Fruit fly (Drosophila melanogaster) whole organism, embryonic: ENCODE results near the gene cu.
A peak's percentile ranks its signal among the peaks of the same experiment; 100 is the strongest.

Experiments
- Awh ChIP-seq: fragments of 200-800 bp; sonication (Bioruptor generic); IDR thresholded peaks from 2 replicates; pipeline ENCODE4, ENCODE4 v1.3.6; 2022; ENCODE audit warnings: missing biosample characterization, missing genetic modification characterization
- Bdp1 ChIP-seq: fragments of 200-800 bp; sonication (Bioruptor generic); optimal IDR thresholded peaks from 3 replicates; lab custom pipeline; 2016; ENCODE audit warnings: missing biosample characterization, missing genetic modification characterization
- CG10209 ChIP-seq: fragments of 200-800 bp; sonication (Bioruptor generic); optimal IDR thresholded peaks from 3 replicates; lab custom pipeline; 2017; ENCODE audit warnings: missing biosample characterization, mild to moderate bottlenecking, missing genetic modification characterization, missing genetic modification reagents
- CG10462 ChIP-seq: fragments of 200-800 bp; sonication (Bioruptor generic); optimal IDR thresholded peaks from 2 replicates; lab custom pipeline; 2016; ENCODE audit warnings: missing biosample characterization, missing genetic modification characterization
- CG11247 ChIP-seq: fragments of 200-800 bp; sonication (Bioruptor generic); IDR thresholded peaks from 2 replicates; pipeline ENCODE4 v1.3.6; 2022; ENCODE audit warnings: missing biosample characterization, missing genetic modification characterization
- CG12155 ChIP-seq: fragments of 200-800 bp; sonication (Bioruptor generic); optimal IDR thresholded peaks from 3 replicates; lab custom pipeline; 2016; ENCODE audit warnings: missing biosample characterization, missing genetic modification characterization
- CG12236 ChIP-seq: fragments of 200-800 bp; sonication (Bioruptor generic); optimal IDR thresholded peaks from 2 replicates; lab custom pipeline; 2016; ENCODE audit warnings: missing biosample characterization, missing genetic modification characterization
- CG12391 ChIP-seq: fragments of 200-800 bp; sonication (Bioruptor generic); optimal IDR thresholded peaks from 3 replicates; lab custom pipeline; 2018; ENCODE audit warnings: missing biosample characterization, mild to moderate bottlenecking, missing genetic modification characterization, moderate library complexity
- CG12769 ChIP-seq: fragments of 200-800 bp; sonication (Bioruptor generic); optimal IDR thresholded peaks from 2 replicates; lab custom pipeline; 2019; ENCODE audit warnings: missing biosample characterization, mild to moderate bottlenecking, missing genetic modification characterization, moderate library complexity
- CG1602 ChIP-seq: fragments of 200-800 bp; sonication (Bioruptor generic); optimal IDR thresholded peaks from 3 replicates; lab custom pipeline; 2016; ENCODE audit warnings: missing biosample characterization, missing genetic modification characterization
- CG32767 ChIP-seq: fragments of 200-800 bp; sonication (Bioruptor generic); IDR thresholded peaks from 2 replicates; pipeline ENCODE4 v1.3.6; 2022; ENCODE audit warnings: missing biosample characterization, missing genetic modification characterization
- CG33213 ChIP-seq: fragments of 200-800 bp; sonication (Bioruptor generic); optimal IDR thresholded peaks from 3 replicates; lab custom pipeline; 2016; ENCODE audit warnings: missing biosample characterization, missing genetic modification characterization
- CG4820 ChIP-seq: fragments of 200-800 bp; sonication (Bioruptor generic); optimal IDR thresholded peaks from 3 replicates; lab custom pipeline; 2016; ENCODE audit warnings: missing biosample characterization, missing genetic modification characterization
- CG7271 ChIP-seq: fragments of 200-800 bp; sonication (Bioruptor generic); optimal IDR thresholded peaks from 2 replicates; lab custom pipeline; 2018; ENCODE audit warnings: missing biosample characterization, mild to moderate bottlenecking, missing genetic modification characterization, moderate library complexity
- CG9609 ChIP-seq: fragments of 200-800 bp; sonication (Bioruptor generic); optimal IDR thresholded peaks from 3 replicates; lab custom pipeline; 2016; ENCODE audit warnings: missing biosample characterization, missing genetic modification characterization
- D ChIP-seq, 2 experiments: fragments of 200-800 bp in 1 of 2; fragments of >200 bp in 1 of 2; sonication (Bioruptor generic) in 1 of 2; optimal IDR thresholded peaks; 2 replicates in 1 of 2; 3 replicates in 1 of 2; lab custom pipeline; 2017; ENCODE audit warnings: mild to moderate bottlenecking in 1 of 2, missing biosample characterization in 1 of 2, missing genetic modification characterization in 1 of 2, missing genetic modification reagents in 1 of 2
- Deaf1 ChIP-seq: fragments of 200-800 bp; optimal IDR thresholded peaks from 3 replicates; lab custom pipeline; 2019; ENCODE audit warnings: missing biosample characterization, mild to moderate bottlenecking, missing genetic modification characterization, moderate library complexity
- Doc3 ChIP-seq: fragments of 200-800 bp; sonication (Bioruptor generic); IDR thresholded peaks from 3 replicates; pipeline ENCODE4 v1.3.6; 2022; ENCODE audit warnings: missing biosample characterization, missing genetic modification characterization; ENCODE audit not compliant: partially characterized antibody
- Elba2 ChIP-seq: fragments of 200-800 bp; sonication (Bioruptor generic); optimal IDR thresholded peaks from 3 replicates; lab custom pipeline; 2016; ENCODE audit warnings: missing biosample characterization, missing genetic modification characterization
- Gsc ChIP-seq: fragments of 200-800 bp; sonication (Bioruptor generic); IDR thresholded peaks from 2 replicates; pipeline ENCODE4 v1.3.6; 2022; ENCODE audit warnings: missing biosample characterization, missing genetic modification characterization
- HHEX ChIP-seq: fragments of 200-800 bp; sonication (Bioruptor generic); optimal IDR thresholded peaks from 3 replicates; lab custom pipeline; 2017; ENCODE audit warnings: missing biosample characterization, mild to moderate bottlenecking, missing genetic modification characterization, missing genetic modification reagents
- HLH3B ChIP-seq: fragments of 200-800 bp; sonication (Bioruptor generic); IDR thresholded peaks from 2 replicates; pipeline ENCODE4 v1.3.6; 2022; ENCODE audit warnings: missing biosample characterization, missing genetic modification characterization
- Hr39 ChIP-seq: fragments of >200 bp; optimal IDR thresholded peaks from 2 replicates; lab custom pipeline; 2017
- Lim3 ChIP-seq: fragments of 200-800 bp; sonication (Bioruptor generic); IDR thresholded peaks from 2 replicates; pipeline ENCODE4 v1.3.6; 2022; ENCODE audit warnings: missing biosample characterization, missing genetic modification characterization
- MBD-R2 ChIP-seq: fragments of 200-800 bp; sonication (Bioruptor generic); IDR thresholded peaks from 2 replicates; pipeline ENCODE4 v1.3.6; 2022; ENCODE audit warnings: missing biosample characterization, missing genetic modification characterization
- Mes4 ChIP-seq: fragments of 200-800 bp; sonication (Bioruptor generic); optimal IDR thresholded peaks from 2 replicates; lab custom pipeline; 2016; ENCODE audit warnings: missing biosample characterization, missing genetic modification characterization
- Nf-YA ChIP-seq: fragments of 200-800 bp; sonication (Bioruptor generic); IDR thresholded peaks from 2 replicates; pipeline ENCODE4 v1.3.6; 2022; ENCODE audit warnings: missing biosample characterization, missing genetic modification characterization
- NfI ChIP-seq: fragments of 200-800 bp; sonication (Bioruptor generic); optimal IDR thresholded peaks from 3 replicates; lab custom pipeline; 2018; ENCODE audit warnings: missing biosample characterization, mild to moderate bottlenecking, missing genetic modification characterization, moderate library complexity
- Oli ChIP-seq: fragments of 200-800 bp; sonication (Bioruptor generic); optimal IDR thresholded peaks from 2 replicates; lab custom pipeline; 2018; ENCODE audit warnings: missing biosample characterization, mild to moderate bottlenecking, missing genetic modification characterization, moderate library complexity
- Ptx1 ChIP-seq: fragments of 200-800 bp; sonication (Bioruptor generic); IDR thresholded peaks from 2 replicates; pipeline ENCODE4 v1.3.6; 2022; ENCODE audit warnings: missing biosample characterization, missing genetic modification characterization
- Scr ChIP-seq: fragments of 200-800 bp; sonication (Bioruptor generic); IDR thresholded peaks from 2 replicates; pipeline ENCODE4 v1.3.6; 2022; ENCODE audit warnings: missing biosample characterization, missing genetic modification characterization; ENCODE audit not compliant: partially characterized antibody
- Taf1 ChIP-seq: fragments of 200-800 bp; sonication (Bioruptor generic); IDR thresholded peaks from 2 replicates; pipeline ENCODE4 v1.3.6; 2022; ENCODE audit warnings: missing biosample characterization, missing genetic modification characterization
- Xbp1 ChIP-seq: fragments of 200-800 bp; sonication (Bioruptor generic); optimal IDR thresholded peaks from 3 replicates; lab custom pipeline; 2016; ENCODE audit warnings: missing biosample characterization, mild to moderate bottlenecking, missing genetic modification characterization
- az2 ChIP-seq: fragments of 200-800 bp; sonication (Bioruptor generic); optimal IDR thresholded peaks from 3 replicates; lab custom pipeline; 2016; ENCODE audit warnings: missing biosample characterization, missing genetic modification characterization
- cg ChIP-seq: fragments of 200-800 bp; sonication (Bioruptor generic); optimal IDR thresholded peaks from 3 replicates; lab custom pipeline; 2019; ENCODE audit warnings: missing biosample characterization, mild to moderate bottlenecking, missing genetic modification characterization, moderate library complexity
- cwo ChIP-seq: fragments of 200-800 bp; sonication (Bioruptor generic); optimal IDR thresholded peaks from 3 replicates; lab custom pipeline; 2017; ENCODE audit warnings: missing biosample characterization, missing genetic modification characterization, mild to moderate bottlenecking, moderate library complexity, missing genetic modification reagents
- gfzf ChIP-seq: fragments of 200-800 bp; sonication (Bioruptor generic); optimal IDR thresholded peaks from 2 replicates; lab custom pipeline; 2016; ENCODE audit warnings: missing biosample characterization, mild to moderate bottlenecking, missing genetic modification characterization, moderate library complexity
- h ChIP-seq: fragments of >200 bp; optimal IDR thresholded peaks from 2 replicates; lab custom pipeline; 2017
- knrl ChIP-seq: fragments of 200-800 bp; sonication (Bioruptor generic); IDR thresholded peaks from 3 replicates; pipeline ENCODE4 v1.3.6; 2022; ENCODE audit warnings: missing biosample characterization, missing genetic modification characterization; ENCODE audit not compliant: partially characterized antibody
- mam ChIP-seq: fragments of 200-800 bp; sonication (Bioruptor generic); optimal IDR thresholded peaks from 3 replicates; lab custom pipeline; 2016; ENCODE audit warnings: missing biosample characterization, missing genetic modification characterization
- mld ChIP-seq: fragments of 200-800 bp; sonication (Bioruptor generic); IDR thresholded peaks from 3 replicates; pipeline ENCODE4 v1.3.6; 2022; ENCODE audit warnings: missing biosample characterization, missing genetic modification characterization; ENCODE audit not compliant: partially characterized antibody
- oc ChIP-seq: fragments of 200-800 bp; sonication (Bioruptor generic); optimal IDR thresholded peaks from 2 replicates; lab custom pipeline; 2018; ENCODE audit warnings: missing biosample characterization, mild to moderate bottlenecking, missing genetic modification characterization, moderate library complexity
- otp ChIP-seq: fragments of 200-800 bp; sonication (Bioruptor generic); IDR thresholded peaks from 3 replicates; pipeline ENCODE4, ENCODE4 v1.3.6; 2022; ENCODE audit warnings: missing biosample characterization, missing genetic modification characterization
- pros ChIP-seq: fragments of 200-800 bp; sonication (Bioruptor generic); optimal IDR thresholded peaks from 3 replicates; lab custom pipeline; 2019; ENCODE audit warnings: missing biosample characterization, mild to moderate bottlenecking, missing genetic modification characterization, moderate library complexity
- scrt ChIP-seq: fragments of 200-800 bp; sonication (Bioruptor generic); optimal IDR thresholded peaks from 2 replicates; lab custom pipeline; 2018; ENCODE audit warnings: missing biosample characterization, mild to moderate bottlenecking, missing genetic modification characterization, moderate library complexity
- sd ChIP-seq: fragments of 200-800 bp; sonication (Bioruptor generic); optimal IDR thresholded peaks from 3 replicates; lab custom pipeline; 2018; ENCODE audit warnings: missing biosample characterization, mild to moderate bottlenecking, missing genetic modification characterization, moderate library complexity
- sim ChIP-seq: fragments of 200-800 bp; sonication (Bioruptor generic); IDR thresholded peaks from 2 replicates; pipeline ENCODE4 v1.3.6; 2022; ENCODE audit warnings: missing biosample characterization, missing genetic modification characterization
- tna ChIP-seq: fragments of 200-800 bp; sonication (Bioruptor generic); IDR thresholded peaks from 2 replicates; pipeline ENCODE4 v1.3.6; 2022; ENCODE audit warnings: missing biosample characterization, missing genetic modification characterization; ENCODE audit not compliant: partially characterized antibody
- z ChIP-seq: fragments of 200-800 bp; sonication (Bioruptor generic); IDR thresholded peaks from 3 replicates; pipeline ENCODE4 v1.3.6; 2022; ENCODE audit warnings: missing biosample characterization, missing genetic modification characterization

The cu gene

dm6 chr3R:11211291-11212061 is 14.1 kb downstream of the cu start (continued):
- TF ChIP-seq scrt (GFP tag; lab: Kevin White, UChicago) (peak; percentile 99), pros (GFP tag; lab: Kevin White, UChicago) (peak; percentile 34), CG11247 (GFP tag; lab: Robert Waterston, UW) (peak; percentile 60), oc (tag; lab: Kevin White, UChicago) (no peak), Oli (tag; lab: Kevin White, UChicago) (peak; percentile 58), CG33213 (GFP tag; lab: Kevin White, UChicago) (peak; percentile 64), Mes4 (GFP tag; lab: Kevin White, UChicago) (peak; percentile 54), gfzf (GFP tag; lab: Kevin White, UChicago) (no peak), CG12769 (peak; percentile 94), tna (no peak), HHEX (GFP tag; lab: Kevin White, UChicago) (peak; percentile 60), CG4820 (peak; percentile 83), sd (tag; lab: Kevin White, UChicago) (peak; percentile 97), CG10209 (peak; percentile 57), HLH3B (GFP tag; lab: Robert Waterston, UW) (peak; percentile 74), NfI (peak; percentile 73), Doc3 (no peak; the same call in 2 of the 3 replicates), knrl (0 out of 3 replicates have a peak, but pooled peaks have one; percentile 13), Scr (GFP tag; lab: Robert Waterston, UW) (no peak), CG9609 (GFP tag; lab: Kevin White, UChicago) (peak; percentile 62), Taf1 (GFP tag; lab: Robert Waterston, UW) (no peak; the same call in 1 of the 2 replicates), z (GFP tag; lab: Robert Waterston, UW) (no peak), mld (GFP tag; lab: Robert Waterston, UW) (no peak), CG12236 (GFP tag; lab: Kevin White, UChicago) (peak; percentile 34), CG12391 (tag; lab: Kevin White, UChicago) (peak; percentile 81), CG7271 (no peak), Gsc (GFP tag; lab: Robert Waterston, UW) (no peak), CG12155 (GFP tag; lab: Kevin White, UChicago) (peak; percentile 89), CG32767 (GFP tag; lab: Robert Waterston, UW) (peak; percentile 53), sim (GFP tag; lab: Robert Waterston, UW) (no peak), Lim3 (GFP tag; lab: Robert Waterston, UW) (0 out of 2 replicates have a peak, but pooled peaks have one; percentile 7), az2 (GFP tag; lab: Kevin White, UChicago) (peak; percentile 75), otp (no peak; the same call in 2 of the 3 replicates), Awh (GFP tag; lab: Robert Waterston, UW) (0 out of 2 replicates have a peak, but pooled peaks have one; percentile 11), cwo (GFP tag; lab: Kevin White, UChicago) (peak; percentile 96), Nf-YA (GFP tag; lab: Robert Waterston, UW) (peak; percentile 56), CG10462 (GFP tag; lab: Kevin White, UChicago) (no peak), Bdp1 (peak; percentile 8), CG1602 (GFP tag; lab: Kevin White, UChicago) (peak; percentile 23), Elba2 (GFP tag; lab: Kevin White, UChicago) (no peak), MBD-R2 (no peak; the same call in 1 of the 2 replicates), Xbp1 (peak; percentile 82), cg (GFP tag; lab: Kevin White, UChicago) (peak; percentile 23), h (lab: Kevin White, UChicago) (no peak), Deaf1 (tag; lab: Kevin White, UChicago) (peak; percentile 35), D (optimal IDR thresholded peaks at IDR 0.05; lab: Kevin White, UChicago) (no peak), D (GFP tag; optimal IDR thresholded peaks at IDR 0.05; lab: Kevin White, UChicago) (peak; percentile 25), Hr39 (lab: Kevin White, UChicago) (no peak), Ptx1 (GFP tag; lab: Robert Waterston, UW) (peak; percentile 81), mam (peak; percentile 87)
